Fruit fly (Drosophila melanogaster) whole organism, embryonic: ENCODE results near the gene CG13931.

Experiments used
- CG10147 ChIP-seq: fragments of 200-800 bp; sonication (Bioruptor generic); optimal IDR thresholded peaks from 2 replicates; lab custom pipeline; 2019; ENCODE audit warnings: missing biosample characterization, mild to moderate bottlenecking, missing genetic modification characterization, moderate library complexity
- H2.0 ChIP-seq: fragments of 200-800 bp; sonication (Bioruptor generic); IDR thresholded peaks from 2 replicates; pipeline ENCODE4 v1.3.6; 2022; ENCODE audit warnings: missing biosample characterization, missing genetic modification characterization
- ara ChIP-seq: fragments of 200-800 bp; sonication (Bioruptor generic); IDR thresholded peaks from 2 replicates; pipeline ENCODE4 v1.3.6; 2022; ENCODE audit warnings: missing biosample characterization, missing genetic modification characterization

DNA sequence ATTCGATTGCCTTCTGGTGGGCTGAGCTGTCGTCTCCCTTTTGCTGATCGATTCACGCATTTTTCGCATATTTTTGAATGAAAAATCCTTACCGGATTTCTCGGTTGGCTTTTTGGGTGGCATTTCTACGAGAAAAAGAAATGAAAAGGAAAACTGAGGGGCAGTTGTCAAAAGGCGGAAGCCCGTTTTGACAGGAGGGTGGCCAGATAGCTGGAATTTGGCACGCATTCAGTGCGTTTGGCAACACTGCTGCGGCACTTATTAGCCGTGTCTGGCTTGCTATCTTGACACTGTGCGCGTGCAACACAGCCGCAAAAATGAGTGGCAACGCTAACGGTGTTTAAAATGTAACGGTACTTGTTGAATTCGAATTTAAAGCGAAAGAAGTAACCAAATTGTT is 33.7 kb downstream of the CG13931 start, which contains the start of gene RpL23A:
- TF ChIP-seq CG10147 (GFP tag; lab: Kevin White, UChicago) (peak; percentile 89), ara (GFP tag; lab: Robert Waterston, UW) (peak; percentile 90), H2.0 (GFP tag; lab: Robert Waterston, UW) (peak; percentile 92)
